Fruit fly (Drosophila melanogaster): Measurements from ENCODE around the gene Ndf.

The Ndf gene

DNA sequence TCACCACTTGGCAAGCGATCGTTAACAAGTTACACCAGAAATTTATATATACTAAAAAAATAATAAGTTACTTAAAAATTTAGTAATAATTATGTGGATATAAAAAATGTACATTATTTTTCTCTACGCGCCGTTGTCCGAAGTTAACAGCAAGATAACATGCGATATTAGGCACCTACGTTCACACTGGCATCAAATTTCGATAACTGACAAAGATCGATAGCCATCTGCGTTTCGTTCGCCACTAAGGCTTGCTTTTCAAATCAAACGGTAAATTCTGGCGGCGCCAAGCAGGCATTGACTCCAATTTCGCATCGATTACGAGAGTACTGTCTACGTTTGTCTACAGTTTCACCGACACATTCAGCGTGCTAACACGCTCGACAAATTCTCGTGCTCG lies 53.1 kb downstream of the Ndf start, which contains the start of gene Pen (continued):
- TF ChIP-seq Spps (tag; optimal IDR thresholded peaks at IDR 0.05): no peak
- no peak for TF ChIP-seq CG18764 (GFP tag; optimal IDR thresholded peaks at IDR 0.05)
- no peak for TF ChIP-seq hth (optimal IDR thresholded peaks at IDR 0.05)
- TF ChIP-seq Dad (GFP tag; optimal IDR thresholded peaks at IDR 0.05): no peak
- no peak for TF ChIP-seq maf-S (GFP tag; optimal IDR thresholded peaks at IDR 0.05)
- no peak for TF ChIP-seq seq (GFP tag; IDR thresholded peaks at IDR 0.05)
- TF ChIP-seq CG7928 (GFP tag; optimal IDR thresholded peaks at IDR 0.05): no peak
- TF ChIP-seq CG1603 (tag; optimal IDR thresholded peaks at IDR 0.05): peak; percentile 63
- TF ChIP-seq Stat92E (GFP tag; optimal IDR thresholded peaks at IDR 0.05): no peak
- TF ChIP-seq CG13123 (GFP tag; optimal IDR thresholded peaks at IDR 0.05): no peak
- TF ChIP-seq CG5180 (GFP tag; optimal IDR thresholded peaks at IDR 0.05): no peak
- TF ChIP-seq HLH3B (GFP tag; IDR thresholded peaks at IDR 0.05): no peak
- TF ChIP-seq pnt (GFP tag; optimal IDR thresholded peaks at IDR 0.05): no peak
- peak; percentile 9 for TF ChIP-seq CG12659 (GFP tag; optimal IDR thresholded peaks at IDR 0.05)
- TF ChIP-seq CG6854 (GFP tag; optimal IDR thresholded peaks at IDR 0.05): no peak
- TF ChIP-seq crp (GFP tag; optimal IDR thresholded peaks at IDR 0.05): no peak
- TF ChIP-seq Ada2b (GFP tag; IDR thresholded peaks at IDR 0.05): no peak
- no peak for TF ChIP-seq dati (GFP tag; IDR thresholded peaks at IDR 0.05)
- TF ChIP-seq bsh (GFP tag; optimal IDR thresholded peaks at IDR 0.05): no peak
- TF ChIP-seq inv (GFP tag; IDR thresholded peaks at IDR 0.05; ENCODE audit: partially characterized antibody): peak; percentile 59
- no peak for TF ChIP-seq NC2α (GFP tag; optimal IDR thresholded peaks at IDR 0.05)
- peak; percentile 38 for TF ChIP-seq stwl (tag; optimal IDR thresholded peaks at IDR 0.05)
- no peak for TF ChIP-seq ash1 (GFP tag; optimal IDR thresholded peaks at IDR 0.05)
- no peak for TF ChIP-seq CG8359 (GFP tag; optimal IDR thresholded peaks at IDR 0.05; ENCODE audit: borderline replicate concordance)
- TF ChIP-seq ftz-f1 (GFP tag; optimal IDR thresholded peaks at IDR 0.05): no peak
- no peak for TF ChIP-seq cwo (GFP tag; optimal IDR thresholded peaks at IDR 0.05)
- no peak for TF ChIP-seq ase (GFP tag; IDR thresholded peaks at IDR 0.05)
- no peak for TF ChIP-seq CG15011 (GFP tag; optimal IDR thresholded peaks at IDR 0.05)
- TF ChIP-seq Fer3 (tag; optimal IDR thresholded peaks at IDR 0.05): no peak
- TF ChIP-seq CG13287 (GFP tag; IDR thresholded peaks at IDR 0.05; ENCODE audit: partially characterized antibody): peak; percentile 78
- TF ChIP-seq CG8089 (GFP tag; optimal IDR thresholded peaks at IDR 0.05): no peak
- no peak for TF ChIP-seq mam (GFP tag; optimal IDR thresholded peaks at IDR 0.05)
- no peak for TF ChIP-seq chm (GFP tag; IDR thresholded peaks at IDR 0.05)
- no peak for TF ChIP-seq Doc2 (GFP tag; IDR thresholded peaks at IDR 0.05)
- no peak for TF ChIP-seq CG10366 (GFP tag; IDR thresholded peaks at IDR 0.05)
- TF ChIP-seq CG4282 (GFP tag; optimal IDR thresholded peaks at IDR 0.05): no peak
- no peak for TF ChIP-seq dm (GFP tag; optimal IDR thresholded peaks at IDR 0.05)
- no peak for TF ChIP-seq Hmx (GFP tag; optimal IDR thresholded peaks at IDR 0.05)
- TF ChIP-seq CG17568 (GFP tag; optimal IDR thresholded peaks at IDR 0.05): no peak
- TF ChIP-seq trem (tag; optimal IDR thresholded peaks at IDR 0.05): peak; percentile 65
- TF ChIP-seq abd-A (tag; optimal IDR thresholded peaks at IDR 0.05): no peak
- no peak for TF ChIP-seq slp2 (GFP tag; optimal IDR thresholded peaks at IDR 0.05)
- no peak for TF ChIP-seq CG12219 (GFP tag; optimal IDR thresholded peaks at IDR 0.05)
- TF ChIP-seq ap (GFP tag; IDR thresholded peaks at IDR 0.05): no peak
- no peak for TF ChIP-seq GATAe (GFP tag; conservative IDR thresholded peaks at IDR 0.05)
- no peak for TF ChIP-seq CG30431 (GFP tag; optimal IDR thresholded peaks at IDR 0.05)
- no peak for TF ChIP-seq bowl (GFP tag; IDR thresholded peaks at IDR 0.05)
- TF ChIP-seq peb (GFP tag; IDR thresholded peaks at IDR 0.05): no peak
- TF ChIP-seq jing (GFP tag; optimal IDR thresholded peaks at IDR 0.05): no peak
- no peak for TF ChIP-seq CG13894 (tag; optimal IDR thresholded peaks at IDR 0.05)
- peak; percentile 52 for TF ChIP-seq Sin3A (optimal IDR thresholded peaks at IDR 0.05)
- no peak for TF ChIP-seq nerfin-1 (tag; optimal IDR thresholded peaks at IDR 0.05)
